Worm (Caenorhabditis elegans) whole organism, midembryonic: ENCODE data around the gene mpk-2.

Experiments used
- T22C8.4 ChIP-seq: fragments of 200-800 bp; sonication (Bioruptor generic); IDR thresholded peaks from 2 replicates; pipeline ENCODE4 v1.3.6; 2022; ENCODE audit warnings: missing genetic modification characterization, missing compliant biosample characterization
- cog-1 ChIP-seq: sonication (generic microtip); optimal IDR thresholded peaks from 2 replicates; lab custom pipeline; 2016; ENCODE audit warnings: missing genetic modification characterization, missing compliant biosample characterization
- flt-1 ChIP-seq: fragments of 200-800 bp; sonication (Bioruptor generic); IDR thresholded peaks from 2 replicates; pipeline ENCODE4 v1.3.6; 2022; ENCODE audit warnings: missing genetic modification characterization, missing compliant biosample characterization
- klf-2 ChIP-seq: fragments of 200-800 bp; sonication (Bioruptor generic); conservative IDR thresholded peaks from 2 replicates; pipeline ENCODE4 v1.3.6; 2022; ENCODE audit warnings: missing genetic modification reagents, missing genetic modification characterization, missing compliant biosample characterization
- med-1 ChIP-seq: sonication (generic microtip); optimal IDR thresholded peaks from 2 replicates; lab custom pipeline; 2017; ENCODE audit warnings: missing genetic modification characterization, mild to moderate bottlenecking, missing compliant biosample characterization, antibody characterized with exemption, missing genetic modification reagents; ENCODE audit not compliant: insufficient read depth
- ref-1 ChIP-seq: fragments of 200-800 bp; sonication (Bioruptor generic); conservative IDR thresholded peaks from 2 replicates; pipeline ENCODE4 v1.3.6; 2022; ENCODE audit warnings: missing genetic modification reagents, missing genetic modification characterization, missing compliant biosample characterization
- tab-1 ChIP-seq: fragments of 200-800 bp; sonication (Bioruptor generic); IDR thresholded peaks from 2 replicates; pipeline ENCODE4 v1.3.6; 2022; ENCODE audit warnings: missing genetic modification characterization, missing compliant biosample characterization
- ztf-23 ChIP-seq: fragments of 200-800 bp; sonication (Bioruptor generic); IDR thresholded peaks from 2 replicates; pipeline ENCODE4 v1.3.6; 2022; ENCODE audit warnings: missing genetic modification reagents, missing genetic modification characterization, missing compliant biosample characterization
- ztf-29 ChIP-seq: fragments of 200-800 bp; sonication (Bioruptor generic); IDR thresholded peaks from 2 replicates; pipeline ENCODE4 v1.3.6; 2022; ENCODE audit warnings: missing genetic modification reagents, missing genetic modification characterization, missing compliant biosample characterization

The mpk-2 gene

ce11 chrII:5103784-5104457, at the start of gene mpk-2, which contains the start of gene C04G6.11:
mpk-2 (plus strand) TSS chrII:5104118.
C04G6.11 (minus strand) TSS chrII:5103834.
- TF ChIP-seq cog-1 (no peak), tab-1 (GFP tag; lab: Robert Waterston, UW) (no peak), T22C8.4 (GFP tag; lab: Robert Waterston, UW) (no peak), ztf-29 (GFP tag; lab: Robert Waterston, UW) (no peak), flt-1 (GFP tag; lab: Robert Waterston, UW) (no peak), ref-1 (GFP tag; lab: Robert Waterston, UW) (no peak), klf-2 (GFP tag; lab: Robert Waterston, UW) (no peak), med-1 (no peak), ztf-23 (GFP tag; lab: Robert Waterston, UW) (no peak)

ce11 chrII:5055129-5055666, 48.7 kb upstream of the mpk-2 start, which contains the start of the genes ify-1 and rpl-22:
ify-1 (minus strand) TSS chrII:5055179.
rpl-22 (plus strand) TSS chrII:5055616.
- peak; percentile 65 for TF ChIP-seq cog-1
- peak; percentile 72; the same call in 1 of the 2 replicates for TF ChIP-seq T22C8.4 (GFP tag; lab: Robert Waterston, UW)
- TF ChIP-seq flt-1 (GFP tag; lab: Robert Waterston, UW), result peak; percentile 77
- TF ChIP-seq ztf-23 (GFP tag; lab: Robert Waterston, UW), result peak; percentile 83
- no peak for TF ChIP-seq ref-1 (GFP tag; lab: Robert Waterston, UW)

ce11 chrII:5056254-5056653, 47.7 kb upstream of the mpk-2 start:
- no peak for TF ChIP-seq ztf-29 (GFP tag; lab: Robert Waterston, UW)
- no peak for TF ChIP-seq med-1
- TF ChIP-seq flt-1 (GFP tag; lab: Robert Waterston, UW), result no peak
- no peak for TF ChIP-seq T22C8.4 (GFP tag; lab: Robert Waterston, UW)
- TF ChIP-seq ztf-23 (GFP tag; lab: Robert Waterston, UW), result no peak
- TF ChIP-seq klf-2 (GFP tag; lab: Robert Waterston, UW), result no peak
- TF ChIP-seq ref-1 (GFP tag; lab: Robert Waterston, UW), result no peak
- TF ChIP-seq tab-1 (GFP tag; lab: Robert Waterston, UW), result no peak
- no peak for TF ChIP-seq cog-1

- TF ChIP-seq T22C8.4 (GFP tag; lab: Robert Waterston, UW), result peak; percentile 43; the same call in 1 of the 2 replicates
- peak; percentile 74 for TF ChIP-seq tab-1 (GFP tag; lab: Robert Waterston, UW)
- TF ChIP-seq klf-2 (GFP tag; lab: Robert Waterston, UW), result no peak
- TF ChIP-seq ztf-29 (GFP tag; lab: Robert Waterston, UW), result peak; percentile 78; the same call in 1 of the 2 replicates
- TF ChIP-seq flt-1 (GFP tag; lab: Robert Waterston, UW), result peak; percentile 81
- peak; percentile 68; the same call in 1 of the 2 replicates for TF ChIP-seq ref-1 (GFP tag; lab: Robert Waterston, UW)
- no peak for TF ChIP-seq cog-1
Measured at ce11 chrII:5057315-5057714, 46.6 kb upstream of the mpk-2 start.

ce11 chrII:5058036-5058435, 45.9 kb upstream of the mpk-2 start, which contains the start of gene C27A2.12:
C27A2.12 (minus strand) TSS chrII:5058136.
- TF ChIP-seq ref-1 (GFP tag; lab: Robert Waterston, UW) (no peak), ztf-29 (GFP tag; lab: Robert Waterston, UW) (no peak), flt-1 (GFP tag; lab: Robert Waterston, UW) (no peak), tab-1 (GFP tag; lab: Robert Waterston, UW) (no peak), cog-1 (no peak), T22C8.4 (GFP tag; lab: Robert Waterston, UW) (no peak), med-1 (no peak), ztf-23 (GFP tag; lab: Robert Waterston, UW) (no peak), klf-2 (GFP tag; lab: Robert Waterston, UW) (no peak)

- TF ChIP-seq T22C8.4 (GFP tag; lab: Robert Waterston, UW), result no peak
- no peak for TF ChIP-seq flt-1 (GFP tag; lab: Robert Waterston, UW)
- no peak for TF ChIP-seq cog-1
- no peak for TF ChIP-seq ref-1 (GFP tag; lab: Robert Waterston, UW)
- no peak for TF ChIP-seq ztf-23 (GFP tag; lab: Robert Waterston, UW)
- TF ChIP-seq tab-1 (GFP tag; lab: Robert Waterston, UW), result no peak
- no peak for TF ChIP-seq klf-2 (GFP tag; lab: Robert Waterston, UW)
- no peak for TF ChIP-seq ztf-29 (GFP tag; lab: Robert Waterston, UW)
- no peak for TF ChIP-seq med-1
Measured at ce11 chrII:5060719-5061118, 43.2 kb upstream of the mpk-2 start, which contains the start of gene pho-12. pho-12 (minus strand) TSS chrII:5060819.

ce11 chrII:5061794-5062368, 42.0 kb upstream of the mpk-2 start, which contains the start of gene smc-5:
smc-5 (plus strand) TSS chrII:5062125.
- TF ChIP-seq cog-1, result peak; percentile 4
- TF ChIP-seq klf-2 (GFP tag; lab: Robert Waterston, UW), result 0 out of 2 replicates have a peak, but pooled peaks have one; percentile 55
- 0 out of 2 replicates have a peak, but pooled peaks have one; percentile 9 for TF ChIP-seq T22C8.4 (GFP tag; lab: Robert Waterston, UW)
- TF ChIP-seq flt-1 (GFP tag; lab: Robert Waterston, UW), result peak; percentile 56; the same call in 1 of the 2 replicates
- no peak for TF ChIP-seq ztf-29 (GFP tag; lab: Robert Waterston, UW)
- no peak for TF ChIP-seq ref-1 (GFP tag; lab: Robert Waterston, UW)
- 0 out of 2 replicates have a peak, but pooled peaks have one; percentile 38 for TF ChIP-seq ztf-23 (GFP tag; lab: Robert Waterston, UW)
- TF ChIP-seq tab-1 (GFP tag; lab: Robert Waterston, UW), result no peak
- no peak for TF ChIP-seq med-1

ce11 chrII:5066967-5067366, 37.0 kb upstream of the mpk-2 start:
- no peak for TF ChIP-seq med-1
- no peak for TF ChIP-seq klf-2 (GFP tag; lab: Robert Waterston, UW)
- TF ChIP-seq flt-1 (GFP tag; lab: Robert Waterston, UW), result no peak

- TF ChIP-seq tab-1 (GFP tag; lab: Robert Waterston, UW), result no peak
- no peak for TF ChIP-seq ztf-23 (GFP tag; lab: Robert Waterston, UW)
- TF ChIP-seq ref-1 (GFP tag; lab: Robert Waterston, UW), result no peak
- no peak for TF ChIP-seq klf-2 (GFP tag; lab: Robert Waterston, UW)
- TF ChIP-seq flt-1 (GFP tag; lab: Robert Waterston, UW), result no peak
Measured at ce11 chrII:5067927-5068326, 36.0 kb upstream of the mpk-2 start, which contains the start of gene C27A2.8. C27A2.8 (minus strand) TSS chrII:5068043.
